Worm (Caenorhabditis elegans) whole organism, young adult: Measurements from ENCODE around the gene F55F10.3.
A peak's percentile ranks its signal among the peaks of the same experiment; 100 is the strongest.

ENCODE experiments used
- B0019.2 ChIP-seq: fragments of 200-800 bp; sonication (Bioruptor generic); conservative IDR thresholded peaks from 2 replicates; pipeline ENCODE4 v1.3.6; 2022; ENCODE audit warnings: missing genetic modification reagents, missing genetic modification characterization, missing compliant biosample characterization
- B0261.1 ChIP-seq: sonication (generic microtip); optimal IDR thresholded peaks from 2 replicates; lab custom pipeline; 2016; ENCODE audit warnings: mild to moderate bottlenecking, missing genetic modification characterization, moderate library complexity, missing compliant biosample characterization
- C17E4.6 ChIP-seq: fragments of 200-800 bp; sonication (Bioruptor generic); IDR thresholded peaks from 2 replicates; pipeline ENCODE4 v1.3.6; 2022; ENCODE audit warnings: missing genetic modification reagents, missing genetic modification characterization, missing compliant biosample characterization
- D2030.7 ChIP-seq: fragments of 200-800 bp; sonication (Bioruptor generic); IDR thresholded peaks from 2 replicates; pipeline ENCODE4 v1.3.6; 2022; ENCODE audit warnings: missing genetic modification reagents, missing genetic modification characterization, missing compliant biosample characterization
- F23B12.7 ChIP-seq: sonication (generic microtip); optimal IDR thresholded peaks from 2 replicates; lab custom pipeline; 2017; ENCODE audit warnings: missing genetic modification characterization, mild to moderate bottlenecking, missing compliant biosample characterization, antibody characterized with exemption, moderate library complexity; ENCODE audit not compliant: insufficient read depth
- F49E8.2 ChIP-seq: sonication (generic microtip); optimal IDR thresholded peaks from 3 replicates; lab custom pipeline; 2017; ENCODE audit warnings: missing genetic modification characterization, mild to moderate bottlenecking, missing compliant biosample characterization, antibody characterized with exemption, moderate library complexity; ENCODE audit not compliant: insufficient read depth
- F52B5.7 ChIP-seq: sonication (generic microtip); optimal IDR thresholded peaks from 2 replicates; lab custom pipeline; 2016; ENCODE audit warnings: mild to moderate bottlenecking, missing genetic modification characterization, missing compliant biosample characterization
- F57A8.1 ChIP-seq: fragments of 200-800 bp; sonication (Bioruptor generic); optimal IDR thresholded peaks from 2 replicates; lab custom pipeline; 2018; ENCODE audit warnings: mild to moderate bottlenecking, missing genetic modification characterization, moderate library complexity, missing compliant biosample characterization
- K11D2.4 ChIP-seq: fragments of 200-800 bp; sonication (Bioruptor generic); IDR thresholded peaks from 2 replicates; pipeline ENCODE4 v1.3.6; 2022; ENCODE audit warnings: missing genetic modification reagents, missing genetic modification characterization, missing compliant biosample characterization
- T07F8.4 ChIP-seq: sonication (generic microtip); optimal IDR thresholded peaks from 2 replicates; lab custom pipeline; 2016; ENCODE audit warnings: mild to moderate bottlenecking, missing genetic modification characterization, moderate library complexity, missing compliant biosample characterization
- Y95B8A.8 ChIP-seq: fragments of 200-800 bp; sonication (Bioruptor generic); IDR thresholded peaks from 2 replicates; pipeline ENCODE4 v1.3.6; 2022; ENCODE audit warnings: missing genetic modification reagents, missing genetic modification characterization, missing compliant biosample characterization
- ama-1 ChIP-seq, 3 experiments: fragments of 150-350 bp in 1 of 3; sonication (generic microtip) in 2 of 3; optimal IDR thresholded peaks; 2 replicates each; lab custom pipeline; 2014 to 2018; ENCODE audit warnings: missing biosample characterization in 2 of 3, missing genetic modification characterization in 2 of 3, missing genetic modification reagents in 2 of 3
- aptf-2 ChIP-seq: fragments of 200-800 bp; sonication (Bioruptor generic); conservative IDR thresholded peaks from 2 replicates; pipeline ENCODE4 v1.3.6; 2022; ENCODE audit warnings: missing genetic modification reagents, missing genetic modification characterization, missing compliant biosample characterization
- aptf-3 ChIP-seq: fragments of 200-800 bp; sonication (Bioruptor generic); IDR thresholded peaks from 2 replicates; pipeline ENCODE4 v1.3.6; 2022; ENCODE audit warnings: missing genetic modification characterization, missing compliant biosample characterization
- attf-6 ChIP-seq: fragments of 200-800 bp; sonication (Bioruptor generic); IDR thresholded peaks from 2 replicates; pipeline ENCODE4 v1.3.6; 2022; ENCODE audit warnings: missing genetic modification reagents, missing genetic modification characterization, missing compliant biosample characterization
- bed-2 ChIP-seq: fragments of 200-800 bp; sonication (Bioruptor generic); IDR thresholded peaks from 2 replicates; pipeline ENCODE4 v1.3.6; 2022; ENCODE audit warnings: missing genetic modification reagents, missing genetic modification characterization, missing compliant biosample characterization
- ccch-3 ChIP-seq: fragments of 200-800 bp; sonication (Bioruptor generic); optimal IDR thresholded peaks from 2 replicates; lab custom pipeline; 2018; ENCODE audit warnings: mild to moderate bottlenecking, missing genetic modification characterization, missing compliant biosample characterization
- cebp-2 ChIP-seq: fragments of 200-800 bp; sonication (Bioruptor generic); IDR thresholded peaks from 2 replicates; pipeline ENCODE4 v1.3.6; 2022; ENCODE audit warnings: missing genetic modification characterization, missing compliant biosample characterization
- ceh-100 ChIP-seq: fragments of 200-800 bp; sonication (Bioruptor generic); IDR thresholded peaks from 2 replicates; pipeline ENCODE4 v1.3.6; 2022; ENCODE audit warnings: missing genetic modification reagents, missing genetic modification characterization, missing compliant biosample characterization
- ceh-40 ChIP-seq: fragments of 200-800 bp; sonication (Bioruptor generic); IDR thresholded peaks from 2 replicates; pipeline ENCODE4 v1.3.6; 2022; ENCODE audit warnings: missing genetic modification characterization, missing compliant biosample characterization
- dpff-1 ChIP-seq: sonication (generic microtip); optimal IDR thresholded peaks from 2 replicates; lab custom pipeline; 2017; ENCODE audit warnings: mild to moderate bottlenecking, missing genetic modification characterization, missing compliant biosample characterization
- hmg-20 ChIP-seq: fragments of 200-800 bp; sonication (Bioruptor generic); IDR thresholded peaks from 2 replicates; pipeline ENCODE4 v1.3.6; 2022; ENCODE audit warnings: missing genetic modification reagents, missing genetic modification characterization, missing compliant biosample characterization
- let-607 ChIP-seq, 2 experiments: fragments of 200-800 bp in 1 of 2; sonication (Bioruptor generic) in 1 of 2; sonication (generic microtip) in 1 of 2; optimal IDR thresholded peaks; 2 replicates each; lab custom pipeline; 2016 to 2018; ENCODE audit warnings: mild to moderate bottlenecking in 2 of 2, missing compliant biosample characterization in 2 of 2, missing genetic modification characterization in 2 of 2, moderate library complexity in 2 of 2, missing genotype in 1 of 2
- lin-40 ChIP-seq: sonication (generic microtip); optimal IDR thresholded peaks from 2 replicates; lab custom pipeline; 2016; ENCODE audit warnings: missing genetic modification characterization, mild to moderate bottlenecking, missing compliant biosample characterization, missing genotype, missing genetic modification reagents
- lsl-1 ChIP-seq: fragments of 200-800 bp; sonication (Bioruptor generic); optimal IDR thresholded peaks from 2 replicates; lab custom pipeline; 2018; ENCODE audit warnings: mild to moderate bottlenecking, missing genetic modification characterization, moderate library complexity, missing compliant biosample characterization
- lsy-27 ChIP-seq: sonication (generic microtip); optimal IDR thresholded peaks from 2 replicates; lab custom pipeline; 2017; ENCODE audit warnings: missing genetic modification characterization, mild to moderate bottlenecking, missing compliant biosample characterization, antibody characterized with exemption, missing genotype, borderline replicate concordance; ENCODE audit not compliant: insufficient read depth
- madf-3 ChIP-seq: fragments of 200-800 bp; sonication (Bioruptor generic); IDR thresholded peaks from 2 replicates; pipeline ENCODE4 v1.3.6; 2022; ENCODE audit warnings: missing genetic modification reagents, missing genetic modification characterization, missing compliant biosample characterization
- madf-6 ChIP-seq: fragments of 200-800 bp; sonication (Bioruptor generic); IDR thresholded peaks from 2 replicates; pipeline ENCODE4 v1.3.6; 2022; ENCODE audit warnings: missing genetic modification reagents, missing genetic modification characterization, missing compliant biosample characterization
- madf-8 ChIP-seq: fragments of 200-800 bp; sonication (Bioruptor generic); conservative IDR thresholded peaks from 2 replicates; pipeline ENCODE4 v1.3.6; 2022; ENCODE audit warnings: missing genetic modification reagents, missing genetic modification characterization, missing compliant biosample characterization
- nfya-1 ChIP-seq: sonication (generic microtip); optimal IDR thresholded peaks from 2 replicates; lab custom pipeline; 2017; ENCODE audit warnings: antibody characterized with exemption, missing compliant biosample characterization, missing genetic modification characterization, borderline replicate concordance; ENCODE audit not compliant: insufficient read depth
- nfyb-1 ChIP-seq: fragments of 200-800 bp; sonication (Bioruptor generic); IDR thresholded peaks from 2 replicates; pipeline ENCODE4 v1.3.6; 2022; ENCODE audit warnings: missing genetic modification reagents, missing genetic modification characterization, missing compliant biosample characterization
- nhr-27 ChIP-seq: fragments of 200-800 bp; sonication (Bioruptor generic); optimal IDR thresholded peaks from 2 replicates; lab custom pipeline; 2018; ENCODE audit warnings: mild to moderate bottlenecking, missing genetic modification characterization, moderate library complexity, missing compliant biosample characterization
- nhr-80 ChIP-seq: sonication (generic microtip); optimal IDR thresholded peaks from 2 replicates; lab custom pipeline; 2016; ENCODE audit warnings: missing genetic modification characterization, missing compliant biosample characterization
- rcor-1 ChIP-seq: fragments of 200-800 bp; sonication (Bioruptor generic); IDR thresholded peaks from 2 replicates; pipeline ENCODE4 v1.3.6; 2022; ENCODE audit warnings: missing genetic modification reagents, missing genetic modification characterization, missing compliant biosample characterization
- snpc-4 ChIP-seq, 5 experiments: fragments of 150-350 bp in 1 of 5; sonication (generic microtip) in 4 of 5; optimal IDR thresholded peaks; 2 replicates each; lab custom pipeline; 2014 to 2018; ENCODE audit warnings: missing genetic modification characterization in 5 of 5, missing biosample characterization in 3 of 5, antibody characterized with exemption in 2 of 5, mild to moderate bottlenecking in 2 of 5, missing compliant biosample characterization in 2 of 5, missing genotype in 2 of 5, moderate library complexity in 2 of 5, missing genetic modification reagents in 1 of 5
- sptf-2 ChIP-seq: fragments of 200-800 bp; sonication (Bioruptor generic); optimal IDR thresholded peaks from 2 replicates; lab custom pipeline; 2018; ENCODE audit warnings: mild to moderate bottlenecking, missing genetic modification characterization, missing compliant biosample characterization
- tbx-9 ChIP-seq: sonication (generic microtip); optimal IDR thresholded peaks from 2 replicates; lab custom pipeline; 2016; ENCODE audit warnings: borderline replicate concordance, missing genetic modification characterization, inconsistent platforms, missing compliant biosample characterization
- tlf-1 ChIP-seq: fragments of 200-800 bp; sonication (Bioruptor generic); optimal IDR thresholded peaks from 2 replicates; lab custom pipeline; 2018; ENCODE audit warnings: mild to moderate bottlenecking, missing genetic modification characterization, missing compliant biosample characterization
- unc-62 ChIP-seq: fragments of 150-350 bp; optimal IDR thresholded peaks from 2 replicates; lab custom pipeline; 2014; ENCODE audit warnings: missing biosample characterization, missing genetic modification reagents, missing genetic modification characterization
- xnd-1 ChIP-seq: sonication (generic microtip); optimal IDR thresholded peaks from 2 replicates; lab custom pipeline; 2016; ENCODE audit warnings: missing genotype, missing genetic modification reagents, missing genetic modification characterization, missing compliant biosample characterization
- ztf-18 ChIP-seq: sonication (generic microtip); optimal IDR thresholded peaks from 2 replicates; lab custom pipeline; 2016; ENCODE audit warnings: missing genotype, mild to moderate bottlenecking, missing genetic modification characterization, missing compliant biosample characterization
- ztf-26 ChIP-seq: sonication (generic microtip); optimal IDR thresholded peaks from 2 replicates; lab custom pipeline; 2017; ENCODE audit warnings: missing genetic modification characterization, missing compliant biosample characterization
- ztf-28 ChIP-seq: fragments of 200-800 bp; sonication (Bioruptor generic); IDR thresholded peaks from 2 replicates; pipeline ENCODE4 v1.3.6; 2022; ENCODE audit warnings: missing genetic modification reagents, missing genetic modification characterization, missing compliant biosample characterization
- ztf-3 ChIP-seq: fragments of 200-800 bp; sonication (Bioruptor generic); optimal IDR thresholded peaks from 2 replicates; lab custom pipeline; 2018; ENCODE audit warnings: mild to moderate bottlenecking, missing genetic modification characterization, missing compliant biosample characterization
- ztf-6 ChIP-seq: fragments of 200-800 bp; sonication (Bioruptor generic); IDR thresholded peaks from 2 replicates; pipeline ENCODE4 v1.3.6; 2022; ENCODE audit warnings: missing genetic modification reagents, missing genetic modification characterization, missing compliant biosample characterization

The F55F10.3 gene

ce11 chrIV:4400350-4401326 is 40.9 kb downstream of the F55F10.3 start, which contains the start of gene Y24D9A.6 (continued):
- TF ChIP-seq ztf-6 (GFP tag; lab: Robert Waterston, UW) (no peak), nfyb-1 (GFP tag; lab: Robert Waterston, UW) (no peak), sptf-2 (GFP tag; lab: Kevin White, UChicago) (no peak), K11D2.4 (GFP tag; lab: Robert Waterston, UW) (no peak), hmg-20 (no peak), aptf-2 (GFP tag; lab: Robert Waterston, UW) (no peak), lsl-1 (no peak), F57A8.1 (GFP tag; lab: Kevin White, UChicago) (no peak), ama-1 (optimal IDR thresholded peaks at IDR 0.05; lab: Kevin White, UChicago) (no peak), ama-1 (GFP tag; optimal IDR thresholded peaks at IDR 0.05; lab: Kevin White, UChicago) (no peak), bed-2 (GFP tag; lab: Robert Waterston, UW) (no peak), rcor-1 (GFP tag; lab: Robert Waterston, UW) (no peak), tlf-1 (GFP tag; lab: Kevin White, UChicago) (no peak), ztf-3 (GFP tag; lab: Kevin White, UChicago) (no peak), attf-6 (GFP tag; lab: Robert Waterston, UW) (no peak), lsy-27 (tag; lab: Kevin White, UChicago) (no peak), dpff-1 (tag; lab: Kevin White, UChicago) (no peak), B0019.2 (GFP tag; lab: Robert Waterston, UW) (no peak), nhr-80 (tag; lab: Kevin White, UChicago) (peak; percentile 1), tbx-9 (tag; lab: Kevin White, UChicago) (no peak), D2030.7 (GFP tag; lab: Robert Waterston, UW) (no peak), madf-6 (GFP tag; lab: Robert Waterston, UW) (peak; percentile 19; the same call in 1 of the 2 replicates), C17E4.6 (GFP tag; lab: Robert Waterston, UW) (no peak), F52B5.7 (tag; lab: Kevin White, UChicago) (no peak), ccch-3 (no peak), let-607 (tag; optimal IDR thresholded peaks at IDR 0.05; lab: Kevin White, UChicago) (no peak), ceh-40 (GFP tag; lab: Robert Waterston, UW) (no peak), B0261.1 (tag; lab: Kevin White, UChicago) (no peak), nhr-27 (no peak), unc-62 (GFP tag; lab: Kevin White, UChicago) (no peak), ztf-26 (tag; lab: Kevin White, UChicago) (peak; percentile 91), ceh-100 (no peak), lin-40 (tag; lab: Kevin White, UChicago) (peak; percentile 73), cebp-2 (no peak), xnd-1 (tag; lab: Kevin White, UChicago) (no peak), madf-3 (GFP tag; lab: Robert Waterston, UW) (no peak), Y95B8A.8 (no peak), aptf-3 (no peak), snpc-4 (GFP tag; optimal IDR thresholded peaks at IDR 0.05; lab: Kevin White, UChicago) (no peak), snpc-4 (tag; optimal IDR thresholded peaks at IDR 0.05; lab: Kevin White, UChicago) (no peak), F23B12.7 (tag; lab: Kevin White, UChicago) (no peak), T07F8.4 (no peak), F49E8.2 (tag; lab: Kevin White, UChicago) (no peak), ztf-18 (no peak), madf-8 (no peak), nfya-1 (tag; lab: Kevin White, UChicago) (no peak), ztf-28 (no peak)
